Fruit fly (Drosophila melanogaster) whole organism, embryonic: Measurements from ENCODE around the gene lilli.
A peak's percentile ranks its signal among the peaks of the same experiment; 100 is the strongest.

Experiments
- B-H1 ChIP-seq: fragments of 200-800 bp; sonication (Bioruptor generic); IDR thresholded peaks from 3 replicates; pipeline ENCODE4 v1.3.6; 2022; ENCODE audit warnings: missing biosample characterization, missing genetic modification characterization
- Bgb ChIP-seq: fragments of 200-800 bp; sonication (Bioruptor generic); IDR thresholded peaks from 2 replicates; pipeline ENCODE4 v1.3.6; 2022; ENCODE audit warnings: missing biosample characterization, missing genetic modification characterization; ENCODE audit not compliant: partially characterized antibody
- CG1024 ChIP-seq: fragments of 200-800 bp; sonication (Bioruptor generic); IDR thresholded peaks from 2 replicates; pipeline ENCODE4 v1.3.6; 2022; ENCODE audit warnings: missing biosample characterization, missing genetic modification characterization
- CG11695 ChIP-seq: fragments of 200-800 bp; sonication (Bioruptor generic); IDR thresholded peaks from 3 replicates; pipeline ENCODE4 v1.3.6; 2022; ENCODE audit warnings: missing biosample characterization, missing genetic modification characterization
- CG15601 ChIP-seq: fragments of 200-800 bp; sonication (Bioruptor generic); optimal IDR thresholded peaks from 3 replicates; lab custom pipeline; 2019; ENCODE audit warnings: missing biosample characterization, mild to moderate bottlenecking, missing genetic modification characterization, moderate library complexity
- CG16815 ChIP-seq: fragments of 200-800 bp; sonication (Bioruptor generic); optimal IDR thresholded peaks from 3 replicates; lab custom pipeline; 2017; ENCODE audit warnings: missing biosample characterization, mild to moderate bottlenecking, missing genetic modification characterization
- CG17359 ChIP-seq: fragments of 200-800 bp; sonication (Bioruptor generic); optimal IDR thresholded peaks from 3 replicates; lab custom pipeline; 2018; ENCODE audit warnings: missing biosample characterization, mild to moderate bottlenecking, missing genetic modification characterization, moderate library complexity
- CG17385 ChIP-seq: fragments of 200-800 bp; sonication (Bioruptor generic); optimal IDR thresholded peaks from 3 replicates; lab custom pipeline; 2018; ENCODE audit warnings: missing biosample characterization, mild to moderate bottlenecking, missing genetic modification characterization
- CG31388 ChIP-seq: fragments of 200-800 bp; sonication (Bioruptor generic); optimal IDR thresholded peaks from 2 replicates; lab custom pipeline; 2016; ENCODE audit warnings: missing biosample characterization, missing genetic modification characterization
- CG4360 ChIP-seq: fragments of 200-800 bp; sonication (Bioruptor generic); IDR thresholded peaks from 2 replicates; pipeline ENCODE4 v1.3.6; 2022; ENCODE audit warnings: missing biosample characterization, missing genetic modification characterization
- CG4404 ChIP-seq: fragments of 200-800 bp; sonication (Bioruptor generic); IDR thresholded peaks from 2 replicates; pipeline ENCODE4 v1.3.6; 2022; ENCODE audit warnings: missing biosample characterization, missing genetic modification characterization
- CG4707 ChIP-seq: fragments of 200-800 bp; sonication (Bioruptor generic); optimal IDR thresholded peaks from 2 replicates; lab custom pipeline; 2018; ENCODE audit warnings: missing biosample characterization, mild to moderate bottlenecking, missing genetic modification characterization, moderate library complexity
- CG6654 ChIP-seq: fragments of 200-800 bp; sonication (Bioruptor generic); optimal IDR thresholded peaks from 2 replicates; lab custom pipeline; 2017; ENCODE audit warnings: missing biosample characterization, mild to moderate bottlenecking, missing genetic modification characterization
- CoRest ChIP-seq: fragments of 200-800 bp; sonication (Bioruptor generic); optimal IDR thresholded peaks from 3 replicates; lab custom pipeline; 2018; ENCODE audit warnings: missing biosample characterization, mild to moderate bottlenecking, missing genetic modification characterization, moderate library complexity
- Dfd ChIP-seq, 2 experiments: fragments of >200 bp; optimal IDR thresholded peaks; 2 replicates each; lab custom pipeline; 2017; ENCODE audit warnings: missing biosample characterization in 2 of 2, missing genetic modification characterization in 2 of 2
- E2f2 ChIP-seq: fragments of 200-800 bp; sonication (Bioruptor generic); IDR thresholded peaks from 2 replicates; pipeline ENCODE4 v1.3.6; 2022; ENCODE audit warnings: missing biosample characterization, missing genetic modification characterization
- Fer2 ChIP-seq: fragments of 200-800 bp; sonication (Bioruptor generic); optimal IDR thresholded peaks from 2 replicates; lab custom pipeline; 2018; ENCODE audit warnings: missing biosample characterization, mild to moderate bottlenecking, missing genetic modification characterization, moderate library complexity
- GATAe ChIP-seq: fragments of 200-800 bp; sonication (Bioruptor generic); conservative IDR thresholded peaks from 2 replicates; pipeline ENCODE4 v1.3.6; 2022; ENCODE audit warnings: missing biosample characterization, missing genetic modification characterization
- HHEX ChIP-seq: fragments of 200-800 bp; sonication (Bioruptor generic); optimal IDR thresholded peaks from 3 replicates; lab custom pipeline; 2017; ENCODE audit warnings: missing biosample characterization, mild to moderate bottlenecking, missing genetic modification characterization, missing genetic modification reagents
- Hr3 ChIP-seq: fragments of 200-800 bp; sonication (Bioruptor generic); optimal IDR thresholded peaks from 3 replicates; lab custom pipeline; 2016; ENCODE audit warnings: missing biosample characterization, missing genetic modification characterization
- Lim3 ChIP-seq: fragments of 200-800 bp; sonication (Bioruptor generic); IDR thresholded peaks from 2 replicates; pipeline ENCODE4 v1.3.6; 2022; ENCODE audit warnings: missing biosample characterization, missing genetic modification characterization
- Lpt ChIP-seq: fragments of >200 bp; optimal IDR thresholded peaks from 2 replicates; lab custom pipeline; 2018; ENCODE audit warnings: missing biosample characterization, missing genetic modification characterization
- Mad ChIP-seq: fragments of 200-800 bp; sonication (Bioruptor generic); optimal IDR thresholded peaks from 2 replicates; lab custom pipeline; 2016; ENCODE audit warnings: missing biosample characterization, missing genetic modification characterization
- Neu2 ChIP-seq: fragments of 200-800 bp; sonication (Bioruptor generic); optimal IDR thresholded peaks from 3 replicates; lab custom pipeline; 2016; ENCODE audit warnings: missing biosample characterization, missing genetic modification characterization, borderline replicate concordance
- Nf-YB ChIP-seq: fragments of 200-800 bp; sonication (Bioruptor generic); optimal IDR thresholded peaks from 3 replicates; lab custom pipeline; 2019; ENCODE audit warnings: missing biosample characterization, mild to moderate bottlenecking, missing genetic modification characterization, moderate library complexity
- Oaz ChIP-seq: fragments of 200-800 bp; sonication (Bioruptor generic); IDR thresholded peaks from 2 replicates; pipeline ENCODE4 v1.3.6; 2022; ENCODE audit warnings: missing biosample characterization, missing genetic modification characterization
- Side ChIP-seq: fragments of 200-800 bp; sonication (Bioruptor generic); optimal IDR thresholded peaks from 2 replicates; lab custom pipeline; 2016; ENCODE audit warnings: missing biosample characterization, missing genetic modification characterization
- Sin3A ChIP-seq: fragments of >200 bp; optimal IDR thresholded peaks from 2 replicates; lab custom pipeline; 2018
- Sox100B ChIP-seq: fragments of 200-800 bp; sonication (Bioruptor generic); optimal IDR thresholded peaks from 3 replicates; lab custom pipeline; 2018; ENCODE audit warnings: missing biosample characterization, mild to moderate bottlenecking, missing genetic modification characterization
- YL-1 ChIP-seq: fragments of 200-800 bp; sonication (Bioruptor generic); optimal IDR thresholded peaks from 3 replicates; lab custom pipeline; 2017; ENCODE audit warnings: missing biosample characterization, mild to moderate bottlenecking, missing genetic modification characterization
- ash1 ChIP-seq: fragments of 200-800 bp; sonication (Bioruptor generic); optimal IDR thresholded peaks from 2 replicates; lab custom pipeline; 2018; ENCODE audit warnings: missing biosample characterization, mild to moderate bottlenecking, missing genetic modification characterization
- bsh ChIP-seq, 2 experiments: fragments of 200-800 bp; sonication (Bioruptor generic); optimal IDR thresholded peaks; 2 replicates each; lab custom pipeline; 2017 to 2018; ENCODE audit warnings: mild to moderate bottlenecking in 2 of 2, missing biosample characterization in 2 of 2, missing genetic modification characterization in 2 of 2, moderate library complexity in 1 of 2
- caup ChIP-seq: fragments of 200-800 bp; sonication (Bioruptor generic); optimal IDR thresholded peaks from 3 replicates; lab custom pipeline; 2017; ENCODE audit warnings: missing biosample characterization, mild to moderate bottlenecking, missing genetic modification characterization, moderate library complexity; ENCODE audit not compliant: severe bottlenecking
- crol ChIP-seq: fragments of 200-800 bp; sonication (Bioruptor generic); IDR thresholded peaks from 2 replicates; pipeline ENCODE4 v1.3.6; 2022; ENCODE audit warnings: missing biosample characterization, missing genetic modification characterization
- crp ChIP-seq, 2 experiments: fragments of 200-800 bp; sonication (Bioruptor generic); optimal IDR thresholded peaks; 2 replicates in 1 of 2; 3 replicates in 1 of 2; lab custom pipeline; 2017; ENCODE audit warnings: missing biosample characterization in 2 of 2, missing genetic modification characterization in 2 of 2, mild to moderate bottlenecking in 1 of 2, moderate library complexity in 1 of 2
- emc ChIP-seq: fragments of 200-800 bp; sonication (Bioruptor generic); optimal IDR thresholded peaks from 2 replicates; lab custom pipeline; 2016; ENCODE audit warnings: missing biosample characterization, missing genetic modification characterization
- eyg ChIP-seq: fragments of 200-800 bp; sonication (Bioruptor generic); optimal IDR thresholded peaks from 3 replicates; lab custom pipeline; 2016; ENCODE audit warnings: missing biosample characterization, missing genetic modification characterization
- gce ChIP-seq: fragments of 200-800 bp; sonication (Bioruptor generic); IDR thresholded peaks from 3 replicates; pipeline ENCODE4 v1.3.6; 2022; ENCODE audit warnings: missing biosample characterization, missing genetic modification characterization
- lmd ChIP-seq: fragments of 200-800 bp; sonication (Bioruptor generic); IDR thresholded peaks from 2 replicates; pipeline ENCODE4 v1.3.6; 2022; ENCODE audit warnings: missing biosample characterization, missing genetic modification characterization
- peb ChIP-seq: fragments of 200-800 bp; sonication (Bioruptor generic); IDR thresholded peaks from 2 replicates; pipeline ENCODE4 v1.3.6; 2022; ENCODE audit warnings: missing biosample characterization, missing genetic modification characterization
- phol ChIP-seq: fragments of 200-800 bp; sonication (Bioruptor generic); optimal IDR thresholded peaks from 3 replicates; lab custom pipeline; 2018; ENCODE audit warnings: missing biosample characterization, mild to moderate bottlenecking, missing genetic modification characterization, moderate library complexity
- pum ChIP-seq: fragments of 200-800 bp; sonication (Bioruptor generic); optimal IDR thresholded peaks from 2 replicates; lab custom pipeline; 2016; ENCODE audit warnings: missing biosample characterization, missing genetic modification characterization
- sc ChIP-seq, 3 experiments: fragments of >200 bp in 2 of 3; fragments of 200-800 bp in 1 of 3; sonication (Bioruptor generic) in 1 of 3; optimal IDR thresholded peaks; 2 replicates in 2 of 3; 3 replicates in 1 of 3; lab custom pipeline; 2017; ENCODE audit warnings: mild to moderate bottlenecking in 1 of 3, missing biosample characterization in 1 of 3, missing genetic modification characterization in 1 of 3, missing genetic modification reagents in 1 of 3
- shn ChIP-seq: fragments of 200-800 bp; sonication (Bioruptor generic); optimal IDR thresholded peaks from 3 replicates; lab custom pipeline; 2016; ENCODE audit warnings: missing biosample characterization, missing genetic modification characterization
- ssp ChIP-seq: fragments of 200-800 bp; sonication (Bioruptor generic); IDR thresholded peaks from 2 replicates; pipeline ENCODE4 v1.3.6; 2022; ENCODE audit warnings: missing biosample characterization, missing genetic modification characterization
- tap ChIP-seq: fragments of 200-800 bp; optimal IDR thresholded peaks from 3 replicates; lab custom pipeline; 2019; ENCODE audit warnings: missing biosample characterization, mild to moderate bottlenecking, missing genetic modification characterization, moderate library complexity
- toy ChIP-seq: fragments of 200-800 bp; sonication (Bioruptor generic); IDR thresholded peaks from 2 replicates; pipeline ENCODE4 v1.3.6; 2022; ENCODE audit warnings: missing biosample characterization, missing genetic modification characterization
- zen ChIP-seq: fragments of 200-800 bp; sonication (Bioruptor generic); optimal IDR thresholded peaks from 3 replicates; lab custom pipeline; 2018; ENCODE audit warnings: missing biosample characterization, mild to moderate bottlenecking, missing genetic modification characterization, moderate library complexity

The lilli gene

DNA sequence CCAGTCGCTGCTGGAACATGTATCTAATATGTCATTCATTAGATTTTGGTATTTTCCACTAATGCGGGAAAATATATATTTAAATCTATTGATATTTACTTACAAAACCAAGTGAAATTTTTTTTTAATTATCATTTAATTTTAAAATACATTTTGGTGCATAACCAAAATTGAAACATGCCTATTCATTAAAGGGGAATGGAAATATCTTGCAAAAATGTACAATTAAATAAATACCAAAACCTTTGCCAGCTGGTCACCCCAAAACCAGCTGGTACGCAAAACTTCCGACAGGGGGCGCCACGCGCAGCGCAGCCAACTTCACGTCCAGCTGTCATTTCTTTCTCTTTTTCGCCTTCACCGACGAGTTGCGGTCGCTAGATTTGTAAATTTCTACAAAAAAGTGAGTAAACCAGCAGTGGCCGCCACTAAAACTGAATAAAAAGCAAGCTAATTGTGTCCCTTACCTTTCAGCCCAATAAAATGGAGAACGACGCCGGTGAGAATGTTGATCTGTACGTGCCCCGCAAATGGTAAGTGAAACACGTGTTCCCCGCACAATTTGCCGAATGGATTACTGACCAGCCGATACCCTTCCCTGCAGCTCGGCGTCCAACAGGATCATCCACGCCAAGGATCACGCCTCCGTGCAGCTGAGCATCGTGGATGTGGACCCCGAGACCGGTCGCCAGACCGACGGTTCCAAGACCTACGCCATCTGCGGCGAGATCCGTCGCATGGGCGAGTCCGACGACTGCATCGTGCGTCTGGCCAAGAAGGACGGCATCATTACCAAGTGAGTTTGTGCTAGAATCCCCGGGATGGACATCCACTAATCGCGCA, 29.7 kb upstream of the lilli start, which contains the start of the genes CG3104 and RpS21 (continued):
- TF ChIP-seq peb (peak; percentile 45; the same call in 1 of the 2 replicates), CoRest (tag; lab: Kevin White, UChicago) (peak; percentile 84), shn (GFP tag; lab: Kevin White, UChicago) (peak; percentile 81), CG4707 (GFP tag; lab: Kevin White, UChicago) (peak; percentile 69), zen (tag; lab: Kevin White, UChicago) (peak; percentile 61), Mad (GFP tag; lab: Kevin White, UChicago) (peak; percentile 87), crp (GFP tag; optimal IDR thresholded peaks at IDR 0.05; lab: Kevin White, UChicago) (peak; percentile 2 to 80), Bgb (GFP tag; lab: Robert Waterston, UW) (peak; percentile 29), pum (GFP tag; lab: Kevin White, UChicago) (peak; percentile 65), Lim3 (GFP tag; lab: Robert Waterston, UW) (0 out of 2 replicates have a peak, but pooled peaks have one; percentile 33), CG4404 (peak; percentile 59; the same call in 1 of the 2 replicates), CG15601 (peak; percentile 87), Dfd (GFP tag; optimal IDR thresholded peaks at IDR 0.05; lab: Kevin White, UChicago) (no peak), CG1024 (GFP tag; lab: Robert Waterston, UW) (peak; percentile 92), CG4360 (GFP tag; lab: Robert Waterston, UW) (peak; percentile 62), CG16815 (GFP tag; lab: Kevin White, UChicago) (peak; percentile 72), sc (optimal IDR thresholded peaks at IDR 0.05; lab: Kevin White, UChicago) (no peak), sc (GFP tag; optimal IDR thresholded peaks at IDR 0.05; lab: Kevin White, UChicago) (peak; percentile 73), ash1 (GFP tag; lab: Kevin White, UChicago) (peak; percentile 77), CG31388 (GFP tag; lab: Kevin White, UChicago) (peak; percentile 74), YL-1 (peak; percentile 99), bsh (GFP tag; optimal IDR thresholded peaks at IDR 0.05; lab: Kevin White, UChicago) (peak; percentile 34 to 69), tap (tag; lab: Kevin White, UChicago) (peak; percentile 11), crol (peak; percentile 48), Nf-YB (GFP tag; lab: Kevin White, UChicago) (peak; percentile 65), caup (GFP tag; lab: Kevin White, UChicago) (peak; percentile 94), eyg (GFP tag; lab: Kevin White, UChicago) (peak; percentile 84), GATAe (GFP tag; lab: Robert Waterston, UW) (no peak), phol (tag; lab: Kevin White, UChicago) (peak; percentile 86), lmd (GFP tag; lab: Robert Waterston, UW) (peak; percentile 82), CG6654 (GFP tag; lab: Kevin White, UChicago) (peak; percentile 60), HHEX (peak; percentile 93), ssp (peak; percentile 81), Sin3A (lab: Kevin White, UChicago) (peak; percentile 90), Side (GFP tag; lab: Kevin White, UChicago) (peak; percentile 81), CG17359 (tag; lab: Kevin White, UChicago) (peak; percentile 76), Oaz (GFP tag; lab: Robert Waterston, UW) (peak; percentile 75), Fer2 (peak; percentile 74), gce (peak; percentile 83; the same call in 2 of the 3 replicates), emc (GFP tag; lab: Kevin White, UChicago) (peak; percentile 88), Lpt (GFP tag; lab: Kevin White, UChicago) (no peak), CG17385 (GFP tag; lab: Kevin White, UChicago) (peak; percentile 87), E2f2 (GFP tag; lab: Robert Waterston, UW) (peak; percentile 88), Sox100B (GFP tag; lab: Kevin White, UChicago) (peak; percentile 81), B-H1 (GFP tag; lab: Robert Waterston, UW) (peak; percentile 76), Neu2 (no peak), toy (GFP tag; lab: Robert Waterston, UW) (peak; percentile 80; the same call in 1 of the 2 replicates), CG11695 (GFP tag; lab: Robert Waterston, UW) (no peak), Hr3 (GFP tag; lab: Kevin White, UChicago) (peak; percentile 73)
